Worm (Caenorhabditis elegans): Measurements from ENCODE around the gene str-46.

DNA sequence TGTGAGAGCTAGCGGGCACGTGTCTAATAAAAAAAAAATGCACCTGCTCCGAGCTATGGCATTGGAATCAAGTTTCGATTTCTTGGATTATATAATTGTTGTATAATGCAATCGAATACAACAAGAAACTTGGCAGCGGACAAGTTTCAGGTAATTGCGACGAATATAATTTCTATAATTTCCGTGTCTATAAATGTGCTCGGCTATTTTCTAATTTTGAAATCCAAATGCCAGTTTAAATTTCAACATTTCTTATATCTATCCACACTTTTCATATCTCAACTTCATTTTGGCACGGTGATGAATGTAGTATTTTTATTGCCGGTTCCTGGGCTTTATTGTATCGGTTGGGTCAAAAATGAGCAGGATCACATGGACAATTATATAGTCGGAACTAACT is 30.0 kb upstream of the str-46 start, which contains the start of gene C31B8.16:
- TF ChIP-seq T26A5.8 (tag; optimal IDR thresholded peaks at IDR 0.05) (no peak), bed-2 (GFP tag; IDR thresholded peaks at IDR 0.05) (no peak), attf-6 (GFP tag; IDR thresholded peaks at IDR 0.05) (no peak)
